Fruit fly (Drosophila melanogaster): ENCODE measurements around the gene CG14868.

The CG14868 gene

DNA sequence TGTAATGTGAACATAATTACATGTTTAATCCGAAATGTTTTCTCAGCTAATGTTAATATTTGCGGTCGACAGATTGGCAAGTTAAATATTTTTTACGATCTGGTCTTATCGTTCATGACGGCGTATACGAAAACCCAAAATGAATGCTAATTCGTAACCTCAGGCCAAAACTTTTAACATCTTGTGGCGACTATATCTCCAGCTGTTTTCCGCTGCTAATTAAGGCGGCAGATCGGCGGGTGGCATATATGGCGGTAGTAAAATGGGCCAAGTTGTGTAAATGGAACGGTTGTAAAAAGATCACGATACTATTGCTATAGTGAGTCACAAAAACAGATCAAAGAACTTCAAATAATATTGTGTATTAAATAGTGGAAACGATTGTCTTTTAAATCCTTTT is 36.6 kb upstream of the CG14868 start:
- TF ChIP-seq psq (optimal IDR thresholded peaks at IDR 0.05) (no peak), usp (GFP tag; optimal IDR thresholded peaks at IDR 0.05) (no peak), Dll (optimal IDR thresholded peaks at IDR 0.05) (no peak), CG8478 (optimal IDR thresholded peaks at IDR 0.05) (no peak), EcR (GFP tag; optimal IDR thresholded peaks at IDR 0.05) (no peak), pan (optimal IDR thresholded peaks at IDR 0.05) (no peak)

DNA sequence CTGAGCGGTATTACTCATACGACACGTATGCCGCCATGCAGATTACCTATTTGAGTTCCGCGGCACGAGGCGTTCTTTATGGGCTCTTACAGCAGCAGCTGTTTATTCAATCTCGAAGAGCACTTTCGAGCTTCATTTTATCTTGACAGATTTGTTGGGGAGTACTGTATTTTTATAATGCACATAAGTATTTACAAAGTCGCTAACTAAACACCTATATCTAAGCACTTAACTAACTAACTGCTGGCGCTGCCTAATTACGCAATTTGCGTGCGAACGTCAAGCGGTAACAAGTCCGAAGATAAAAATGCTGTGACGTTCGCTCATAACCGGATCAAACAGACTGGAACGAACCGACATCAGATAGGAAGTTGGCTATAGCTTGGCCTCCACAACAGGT is 32.9 kb upstream of the CG14868 start:
- TF ChIP-seq pan (optimal IDR thresholded peaks at IDR 0.05) = no peak
- no peak for TF ChIP-seq usp (GFP tag; optimal IDR thresholded peaks at IDR 0.05)
- TF ChIP-seq Dll (optimal IDR thresholded peaks at IDR 0.05) = no peak
- no peak for TF ChIP-seq psq (optimal IDR thresholded peaks at IDR 0.05)
- no peak for TF ChIP-seq EcR (GFP tag; optimal IDR thresholded peaks at IDR 0.05)
- no peak for TF ChIP-seq CG8478 (optimal IDR thresholded peaks at IDR 0.05)

DNA sequence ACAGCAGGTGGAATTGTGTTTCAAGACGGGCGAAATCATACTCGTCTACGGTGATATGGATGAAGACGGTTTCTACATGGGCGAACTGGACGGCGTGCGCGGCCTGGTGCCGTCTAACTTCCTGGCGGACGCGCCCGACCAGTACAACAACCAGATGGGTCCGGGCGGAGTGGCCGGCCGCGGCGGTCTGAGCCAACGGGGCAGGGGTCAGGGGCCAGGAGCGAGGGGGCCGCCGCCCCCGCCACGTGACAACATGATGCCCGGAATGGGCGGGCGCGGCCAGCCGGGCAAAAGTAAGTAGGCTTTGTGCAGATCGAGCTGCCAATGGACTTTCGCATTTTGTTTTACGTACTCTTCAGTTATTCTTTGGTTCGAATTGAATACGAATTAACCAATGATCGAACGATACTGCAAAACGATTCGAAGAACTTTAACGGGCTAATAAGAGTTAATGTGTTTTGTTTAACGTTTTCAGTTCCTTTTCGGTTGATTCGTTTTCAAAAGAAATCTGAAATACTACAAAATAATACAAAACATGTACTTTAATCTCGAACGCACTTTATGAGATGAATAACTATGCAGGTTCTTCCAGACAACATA is 23.6 kb upstream of the CG14868 start:
- TF ChIP-seq usp (GFP tag; optimal IDR thresholded peaks at IDR 0.05) = no peak
- TF ChIP-seq CG8478 (optimal IDR thresholded peaks at IDR 0.05) = no peak
- no peak for TF ChIP-seq EcR (GFP tag; optimal IDR thresholded peaks at IDR 0.05)
- no peak for TF ChIP-seq pan (optimal IDR thresholded peaks at IDR 0.05)
- TF ChIP-seq Dll (optimal IDR thresholded peaks at IDR 0.05) = no peak
- TF ChIP-seq psq (optimal IDR thresholded peaks at IDR 0.05) = no peak

DNA sequence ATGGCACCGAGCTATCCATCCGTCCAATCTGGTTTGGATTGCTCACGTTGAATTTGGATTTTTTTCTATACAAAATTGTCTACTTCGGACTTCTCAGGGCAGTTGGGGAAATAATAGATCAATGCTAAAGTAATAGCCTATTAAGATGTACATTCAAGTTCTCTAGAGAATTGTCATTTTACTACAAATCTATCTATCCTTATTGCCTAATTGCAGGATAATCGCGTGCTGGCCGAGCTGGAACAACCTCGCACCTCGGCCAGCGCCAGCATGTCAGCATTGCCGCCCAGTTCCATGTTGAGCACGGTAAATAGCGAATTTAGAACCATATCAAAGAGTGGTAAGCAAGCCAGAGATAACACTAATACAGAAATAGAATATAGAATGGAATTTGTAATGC is 13.1 kb upstream of the CG14868 start, which contains the start of gene h-cup:
h-cup (minus strand) TSS at position 101 of the 400 bp plus-strand sequence.
- TF ChIP-seq CG8478 (optimal IDR thresholded peaks at IDR 0.05) (no peak), psq (optimal IDR thresholded peaks at IDR 0.05) (no peak), pan (optimal IDR thresholded peaks at IDR 0.05) (no peak), EcR (GFP tag; optimal IDR thresholded peaks at IDR 0.05) (no peak)

DNA sequence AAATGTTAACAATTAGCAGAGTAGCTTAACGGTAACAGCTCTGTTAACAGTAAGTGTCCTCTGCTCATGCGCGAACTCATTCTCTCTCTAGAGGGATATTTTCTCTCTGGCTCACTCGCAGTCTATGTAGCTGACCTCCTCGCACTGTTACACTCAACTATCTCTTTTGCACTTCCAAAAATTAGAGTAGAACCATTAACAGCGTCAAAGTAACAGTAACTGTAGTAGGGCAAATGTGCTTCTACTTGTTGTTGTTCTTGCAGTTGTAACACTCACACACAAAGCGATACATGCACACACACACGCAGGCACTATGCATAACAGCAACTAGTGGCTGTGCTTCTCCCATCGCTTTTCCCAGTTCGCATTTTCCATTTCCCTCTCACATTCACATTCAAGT is 9.3 kb upstream of the CG14868 start:
- no peak for TF ChIP-seq psq (optimal IDR thresholded peaks at IDR 0.05)
- no peak for TF ChIP-seq usp (GFP tag; optimal IDR thresholded peaks at IDR 0.05)
- TF ChIP-seq CG8478 (optimal IDR thresholded peaks at IDR 0.05) = no peak
- no peak for TF ChIP-seq pan (optimal IDR thresholded peaks at IDR 0.05)
- TF ChIP-seq EcR (GFP tag; optimal IDR thresholded peaks at IDR 0.05) = no peak
- no peak for TF ChIP-seq Dll (optimal IDR thresholded peaks at IDR 0.05)

DNA sequence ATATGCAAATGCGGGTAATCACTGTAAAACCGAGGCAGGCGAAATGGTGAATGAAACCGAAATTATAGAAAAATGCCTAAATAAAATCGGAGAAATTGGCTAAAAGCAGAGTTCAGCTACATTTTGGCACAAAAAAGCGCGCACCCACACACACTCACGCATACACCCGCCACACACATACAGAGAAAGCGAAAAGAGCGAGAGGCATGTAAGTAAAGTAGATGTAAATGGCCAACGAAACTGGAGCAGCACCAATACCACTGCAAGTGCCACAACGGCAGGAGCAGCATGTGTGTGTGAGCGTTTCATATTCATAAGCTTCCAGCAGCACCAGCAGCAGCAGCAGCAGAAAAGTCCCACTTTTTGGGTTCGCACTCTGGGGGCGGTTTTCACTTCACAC is 5.7 kb upstream of the CG14868 start:
- TF ChIP-seq CG8478 (optimal IDR thresholded peaks at IDR 0.05) = no peak
- no peak for TF ChIP-seq usp (GFP tag; optimal IDR thresholded peaks at IDR 0.05)
- no peak for TF ChIP-seq pan (optimal IDR thresholded peaks at IDR 0.05)
- TF ChIP-seq EcR (GFP tag; optimal IDR thresholded peaks at IDR 0.05) = no peak
- no peak for TF ChIP-seq Dll (optimal IDR thresholded peaks at IDR 0.05)
- no peak for TF ChIP-seq psq (optimal IDR thresholded peaks at IDR 0.05)

DNA sequence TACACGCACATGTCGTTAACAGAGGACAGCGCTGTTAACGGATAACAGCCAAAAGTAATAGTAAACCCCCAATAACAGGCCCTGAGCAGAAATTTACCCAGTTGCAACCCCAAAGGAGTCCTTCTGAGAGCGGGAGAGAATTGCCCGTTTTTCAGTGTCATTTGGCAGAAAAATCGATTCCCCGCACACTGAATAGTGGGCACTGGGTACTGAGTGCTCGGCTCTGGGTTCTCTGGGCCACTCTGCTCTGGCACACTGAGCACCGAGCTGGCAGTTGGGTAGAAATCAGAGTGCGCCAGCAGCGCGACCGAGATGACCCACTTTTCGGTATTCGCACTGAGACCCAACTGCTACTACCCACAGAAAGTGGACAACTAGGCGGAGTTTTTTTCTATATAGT is 4.7 kb upstream of the CG14868 start, which contains the start of gene Rbp:
Rbp (plus strand) TSS at position 239 of the 400 bp plus-strand sequence.
- TF ChIP-seq Dll (optimal IDR thresholded peaks at IDR 0.05) = no peak
- no peak for TF ChIP-seq EcR (GFP tag; optimal IDR thresholded peaks at IDR 0.05)
- no peak for TF ChIP-seq pan (optimal IDR thresholded peaks at IDR 0.05)
- no peak for TF ChIP-seq psq (optimal IDR thresholded peaks at IDR 0.05)
- no peak for TF ChIP-seq CG8478 (optimal IDR thresholded peaks at IDR 0.05)
- no peak for TF ChIP-seq usp (GFP tag; optimal IDR thresholded peaks at IDR 0.05)

DNA sequence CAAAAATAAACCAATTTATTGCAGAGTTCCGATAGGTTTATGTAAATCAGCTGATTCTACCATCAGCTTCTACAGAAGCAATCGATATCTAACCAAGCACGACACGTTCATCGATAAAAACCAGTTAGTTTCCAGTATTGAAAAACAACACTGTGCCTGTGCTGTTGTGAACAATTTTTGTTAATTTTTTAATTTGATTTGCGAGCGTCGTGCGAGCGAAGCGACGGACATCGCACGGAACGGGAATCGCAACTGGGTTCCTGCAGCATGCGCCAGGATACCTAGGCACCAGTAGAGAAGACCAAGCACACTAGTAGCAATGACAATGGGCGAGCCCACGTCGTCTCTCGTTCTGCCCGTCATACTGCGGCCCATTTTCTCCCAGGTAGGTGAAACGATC is 2.1 kb upstream of the CG14868 start, which contains the start of the genes Ccm3 and CG6136:
Ccm3 (plus strand) TSS at position 125 of the 400 bp plus-strand sequence.
CG6136 (minus strand) TSS at position 380 of the 400 bp plus-strand sequence.
- TF ChIP-seq Dll (optimal IDR thresholded peaks at IDR 0.05) (no peak), EcR (GFP tag; optimal IDR thresholded peaks at IDR 0.05) (no peak), pan (optimal IDR thresholded peaks at IDR 0.05) (no peak), CG8478 (optimal IDR thresholded peaks at IDR 0.05) (no peak), usp (GFP tag; optimal IDR thresholded peaks at IDR 0.05) (no peak), psq (optimal IDR thresholded peaks at IDR 0.05) (no peak)

DNA sequence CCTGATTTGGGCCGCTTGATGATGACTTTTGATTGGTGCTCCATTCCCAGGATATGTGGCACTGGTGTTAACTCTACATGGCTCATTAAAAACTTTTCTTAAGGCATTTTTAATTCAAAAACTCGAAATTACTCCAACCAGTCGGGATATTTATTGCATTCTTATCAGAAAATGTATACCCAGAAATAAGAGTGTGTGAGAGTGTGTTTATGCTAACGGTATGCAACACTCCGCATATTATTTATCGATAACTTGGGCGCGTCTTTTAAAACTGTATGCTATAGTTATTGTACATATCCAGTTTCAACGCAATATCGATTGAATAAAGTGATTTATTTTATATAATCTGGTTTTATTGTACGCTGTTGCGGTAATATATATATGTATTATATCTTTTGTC is 2.3 kb downstream of the CG14868 start, which contains the start of gene CG34404:
CG34404 (minus strand) TSS at position 189 of the 400 bp plus-strand sequence.
- TF ChIP-seq EcR (GFP tag; optimal IDR thresholded peaks at IDR 0.05) = no peak
- no peak for TF ChIP-seq CG8478 (optimal IDR thresholded peaks at IDR 0.05)
- TF ChIP-seq Dll (optimal IDR thresholded peaks at IDR 0.05) = no peak
- no peak for TF ChIP-seq usp (GFP tag; optimal IDR thresholded peaks at IDR 0.05)
- no peak for TF ChIP-seq pan (optimal IDR thresholded peaks at IDR 0.05)
- TF ChIP-seq psq (optimal IDR thresholded peaks at IDR 0.05) = no peak

DNA sequence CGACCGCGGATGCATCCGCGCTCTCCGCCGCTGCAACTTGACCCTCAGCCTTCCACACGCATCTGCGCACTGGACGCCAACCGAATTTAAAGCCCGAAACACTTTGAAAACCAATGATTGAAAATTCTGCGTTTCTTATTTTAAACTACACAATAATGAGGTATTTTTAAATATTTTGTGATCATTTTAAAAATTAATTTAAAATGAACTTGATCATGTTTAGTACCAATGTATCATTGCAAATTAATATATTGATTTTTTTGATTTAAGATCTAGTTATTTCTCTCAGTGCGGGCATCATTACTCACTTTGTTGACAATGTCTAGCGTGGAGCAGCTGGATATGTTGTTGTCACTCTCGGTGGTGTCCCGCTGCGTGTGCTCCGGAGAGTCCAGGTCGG is 2.9 kb downstream of the CG14868 start:
- TF ChIP-seq EcR (GFP tag; optimal IDR thresholded peaks at IDR 0.05) (no peak), pan (optimal IDR thresholded peaks at IDR 0.05) (no peak), usp (GFP tag; optimal IDR thresholded peaks at IDR 0.05) (no peak), psq (optimal IDR thresholded peaks at IDR 0.05) (no peak), Dll (optimal IDR thresholded peaks at IDR 0.05) (no peak), CG8478 (optimal IDR thresholded peaks at IDR 0.05) (no peak)

DNA sequence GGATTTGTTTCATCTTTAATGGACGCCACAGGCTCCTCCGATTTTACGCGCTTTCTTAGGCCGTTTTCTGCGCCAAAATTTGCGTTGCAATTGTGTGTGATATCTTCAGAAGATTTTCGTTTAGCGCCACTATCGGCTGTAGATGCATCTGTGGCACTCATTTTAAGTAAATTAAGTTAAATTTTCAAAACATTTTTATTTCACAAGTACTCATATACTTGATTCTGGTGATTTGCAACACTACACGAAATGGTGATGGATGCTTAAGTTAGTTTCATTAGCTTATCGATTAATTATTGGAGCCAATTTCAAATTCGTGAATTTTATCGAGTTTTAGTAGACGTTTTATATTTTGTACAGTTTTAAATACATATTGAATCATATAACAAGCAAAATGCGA is 6.1 kb downstream of the CG14868 start, which contains the start of gene CG6171:
CG6171 (minus strand) TSS at position 250 of the 400 bp plus-strand sequence.
- TF ChIP-seq psq (optimal IDR thresholded peaks at IDR 0.05) = no peak
- no peak for TF ChIP-seq EcR (GFP tag; optimal IDR thresholded peaks at IDR 0.05)
- TF ChIP-seq Dll (optimal IDR thresholded peaks at IDR 0.05) = no peak
- TF ChIP-seq CG8478 (optimal IDR thresholded peaks at IDR 0.05) = no peak
- TF ChIP-seq usp (GFP tag; optimal IDR thresholded peaks at IDR 0.05) = no peak
- no peak for TF ChIP-seq pan (optimal IDR thresholded peaks at IDR 0.05)

DNA sequence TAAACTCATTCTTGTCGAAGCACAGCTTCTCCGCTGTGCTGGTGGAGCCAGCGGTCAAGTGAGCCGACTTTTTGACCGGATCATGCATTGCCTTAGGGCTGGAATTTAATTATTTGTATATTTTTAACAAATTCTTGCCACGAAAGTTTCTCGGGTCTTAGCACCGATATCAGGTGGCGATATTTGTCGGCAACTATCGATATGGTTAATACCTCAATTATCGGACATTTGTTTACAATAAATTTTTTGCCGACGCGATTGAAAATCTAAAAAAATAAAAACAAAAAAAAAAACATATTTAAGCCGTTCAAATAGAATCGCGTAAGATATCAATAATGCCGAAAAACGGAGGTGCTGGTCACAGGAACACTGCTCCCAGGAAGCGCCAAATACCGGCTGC is 8.3 kb downstream of the CG14868 start, which contains the start of the genes Cog2 and Trax:
Cog2 (minus strand) TSS at position 168 of the 400 bp plus-strand sequence.
Trax (plus strand) TSS at position 203 of the 400 bp plus-strand sequence.
- TF ChIP-seq CG8478 (optimal IDR thresholded peaks at IDR 0.05) (no peak), psq (optimal IDR thresholded peaks at IDR 0.05) (no peak), EcR (GFP tag; optimal IDR thresholded peaks at IDR 0.05) (no peak), usp (GFP tag; optimal IDR thresholded peaks at IDR 0.05) (no peak), pan (optimal IDR thresholded peaks at IDR 0.05) (no peak), Dll (optimal IDR thresholded peaks at IDR 0.05) (no peak)

Measured in whole organism.